Worm (Caenorhabditis elegans): ENCODE measurements around the gene srb-17.

Gene srb-17

ce11 chrIV:10409377-10409776 is 47.7 kb downstream of the srb-17 start, which contains the start of gene rfk-1:
TSS of gene rfk-1 (minus strand) at chrIV:10409477.
- no peak for TF ChIP-seq ref-1 (GFP tag; conservative IDR thresholded peaks at IDR 0.05)
- no peak for TF ChIP-seq klf-2 (GFP tag; conservative IDR thresholded peaks at IDR 0.05)
- TF ChIP-seq flt-1 (GFP tag; IDR thresholded peaks at IDR 0.05), result no peak
- TF ChIP-seq cog-1 (tag; optimal IDR thresholded peaks at IDR 0.05), result no peak
- no peak for TF ChIP-seq tab-1 (GFP tag; IDR thresholded peaks at IDR 0.05)
- no peak for TF ChIP-seq ztf-23 (GFP tag; IDR thresholded peaks at IDR 0.05)
- TF ChIP-seq T22C8.4 (GFP tag; IDR thresholded peaks at IDR 0.05), result no peak
